Fruit fly (Drosophila melanogaster): Measurements from ENCODE around the gene CG42526.

CG42526 gene

dm6 chr3L:9435315-9435714, at the start of gene CG42526 (continued):
- peak; percentile 30 for TF ChIP-seq Sox102F (GFP tag; optimal IDR thresholded peaks at IDR 0.05)
- TF ChIP-seq CG13624 (GFP tag; optimal IDR thresholded peaks at IDR 0.05), result peak; percentile 71
- TF ChIP-seq CG8290 (GFP tag; optimal IDR thresholded peaks at IDR 0.05), result peak; percentile 29
- peak in 1 of 2 experiments; percentile 78 for TF ChIP-seq CG8290 (tag; optimal IDR thresholded peaks at IDR 0.05)
- peak; percentile 30 for TF ChIP-seq CG7786 (GFP tag; optimal IDR thresholded peaks at IDR 0.05)
- TF ChIP-seq CG12155 (GFP tag; optimal IDR thresholded peaks at IDR 0.05), result peak; percentile 58
- no peak for TF ChIP-seq Poxn (GFP tag; IDR thresholded peaks at IDR 0.05)
- 0 out of 2 replicates have a peak, but pooled peaks have one; percentile 11 for TF ChIP-seq CG10321 (GFP tag; IDR thresholded peaks at IDR 0.05)
- peak; percentile 55 for TF ChIP-seq YL-1 (GFP tag; optimal IDR thresholded peaks at IDR 0.05)
- no peak for TF ChIP-seq dimm (GFP tag; IDR thresholded peaks at IDR 0.05)
- TF ChIP-seq HLH4C (GFP tag; IDR thresholded peaks at IDR 0.05; ENCODE audit: partially characterized antibody), result peak; percentile 25; the same call in 1 of the 3 replicates
- TF ChIP-seq PHDP (tag; optimal IDR thresholded peaks at IDR 0.05), result peak; percentile 36
- TF ChIP-seq HLH54F (GFP tag; optimal IDR thresholded peaks at IDR 0.05), result peak; percentile 52
- no peak for TF ChIP-seq mld (GFP tag; IDR thresholded peaks at IDR 0.05; ENCODE audit: partially characterized antibody)
- no peak for TF ChIP-seq CG32767 (GFP tag; IDR thresholded peaks at IDR 0.05)
- TF ChIP-seq CG14667 (GFP tag; IDR thresholded peaks at IDR 0.05), result no peak
- no peak for TF ChIP-seq mam (GFP tag; optimal IDR thresholded peaks at IDR 0.05)
- TF ChIP-seq ATbp (GFP tag; optimal IDR thresholded peaks at IDR 0.05), result no peak
- no peak for TF ChIP-seq mirr (GFP tag; optimal IDR thresholded peaks at IDR 0.05)
- no peak for TF ChIP-seq CG7271 (tag; optimal IDR thresholded peaks at IDR 0.05)
- no peak for TF ChIP-seq CG17359 (tag; optimal IDR thresholded peaks at IDR 0.05)
- no peak for TF ChIP-seq ham (GFP tag; IDR thresholded peaks at IDR 0.05)
- 0 out of 2 replicates have a peak, but pooled peaks have one; percentile 12 for TF ChIP-seq seq (GFP tag; IDR thresholded peaks at IDR 0.05)
- TF ChIP-seq CG31388 (GFP tag; optimal IDR thresholded peaks at IDR 0.05), result no peak
- peak; percentile 14; the same call in 1 of the 2 replicates for TF ChIP-seq CG3847 (GFP tag; IDR thresholded peaks at IDR 0.05)
- no peak for TF ChIP-seq sim (GFP tag; IDR thresholded peaks at IDR 0.05)
- no peak for TF ChIP-seq Awh (GFP tag; IDR thresholded peaks at IDR 0.05)
- TF ChIP-seq Neu2 (GFP tag; optimal IDR thresholded peaks at IDR 0.05; ENCODE audit: borderline replicate concordance), result no peak
- no peak for TF ChIP-seq CG8359 (GFP tag; optimal IDR thresholded peaks at IDR 0.05; ENCODE audit: borderline replicate concordance)
- TF ChIP-seq slou (GFP tag; optimal IDR thresholded peaks at IDR 0.05), result peak; percentile 6
- peak; percentile 82 for TF ChIP-seq CG15514 (GFP tag; optimal IDR thresholded peaks at IDR 0.05)
- no peak for TF ChIP-seq nerfin-1 (tag; optimal IDR thresholded peaks at IDR 0.05)
- TF ChIP-seq jigr1 (GFP tag; IDR thresholded peaks at IDR 0.05), result no peak
- TF ChIP-seq CG6765 (GFP tag; optimal IDR thresholded peaks at IDR 0.05), result no peak
- TF ChIP-seq CG1832 (GFP tag; optimal IDR thresholded peaks at IDR 0.05), result no peak
- TF ChIP-seq Dad (GFP tag; optimal IDR thresholded peaks at IDR 0.05), result no peak
- TF ChIP-seq chif (GFP tag; optimal IDR thresholded peaks at IDR 0.05), result peak in 1 of 2 experiments; percentile 39
- TF ChIP-seq Ets97D (GFP tag; optimal IDR thresholded peaks at IDR 0.05), result peak; percentile 34
- TF ChIP-seq CG11560 (tag; IDR thresholded peaks at IDR 0.05), result peak; percentile 78; the same call in 2 of the 3 replicates
- no peak for TF ChIP-seq gcm (GFP tag; optimal IDR thresholded peaks at IDR 0.05)
- 0 out of 3 replicates have a peak, but pooled peaks have one; percentile 22 for TF ChIP-seq so (GFP tag; IDR thresholded peaks at IDR 0.05)
- peak; percentile 36 for TF ChIP-seq sd (tag; optimal IDR thresholded peaks at IDR 0.05)
- TF ChIP-seq Fer1 (GFP tag; optimal IDR thresholded peaks at IDR 0.05), result peak; percentile 43
- no peak for TF ChIP-seq tup (GFP tag; optimal IDR thresholded peaks at IDR 0.05)
- no peak for TF ChIP-seq CG18262 (tag; optimal IDR thresholded peaks at IDR 0.05)
- TF ChIP-seq jumu (GFP tag; optimal IDR thresholded peaks at IDR 0.05), result no peak
- peak; percentile 34 for TF ChIP-seq az2 (GFP tag; optimal IDR thresholded peaks at IDR 0.05)
- no peak for TF ChIP-seq schlank (tag; optimal IDR thresholded peaks at IDR 0.05)
- peak; percentile 12 for TF ChIP-seq CG33213 (GFP tag; optimal IDR thresholded peaks at IDR 0.05)
- TF ChIP-seq CG9817 (tag; optimal IDR thresholded peaks at IDR 0.05), result peak; percentile 24
- TF ChIP-seq CG17186 (GFP tag; optimal IDR thresholded peaks at IDR 0.05), result peak; percentile 96
